Fruit fly (Drosophila melanogaster) whole organism: Measurements from ENCODE around the gene CG10211.

ENCODE experiments used
- CG8478 ChIP-seq: fragments of >200 bp; optimal IDR thresholded peaks from 2 replicates; lab custom pipeline; 2018; ENCODE audit warnings: inconsistent platforms
- Dll ChIP-seq: fragments of >200 bp; optimal IDR thresholded peaks from 2 replicates; lab custom pipeline; 2017
- EcR ChIP-seq, 2 experiments: fragments of >200 bp; optimal IDR thresholded peaks; 2 replicates each; lab custom pipeline; 2017; ENCODE audit warnings: missing biosample characterization in 2 of 2, missing genetic modification characterization in 2 of 2, missing genetic modification reagents in 2 of 2
- pan ChIP-seq: fragments of >200 bp; optimal IDR thresholded peaks from 2 replicates; lab custom pipeline; 2017
- psq ChIP-seq: fragments of >200 bp; optimal IDR thresholded peaks from 2 replicates; lab custom pipeline; 2017
- usp ChIP-seq: fragments of >200 bp; optimal IDR thresholded peaks from 2 replicates; lab custom pipeline; 2017; ENCODE audit warnings: missing biosample characterization, missing genetic modification characterization, mixed read lengths

DNA sequence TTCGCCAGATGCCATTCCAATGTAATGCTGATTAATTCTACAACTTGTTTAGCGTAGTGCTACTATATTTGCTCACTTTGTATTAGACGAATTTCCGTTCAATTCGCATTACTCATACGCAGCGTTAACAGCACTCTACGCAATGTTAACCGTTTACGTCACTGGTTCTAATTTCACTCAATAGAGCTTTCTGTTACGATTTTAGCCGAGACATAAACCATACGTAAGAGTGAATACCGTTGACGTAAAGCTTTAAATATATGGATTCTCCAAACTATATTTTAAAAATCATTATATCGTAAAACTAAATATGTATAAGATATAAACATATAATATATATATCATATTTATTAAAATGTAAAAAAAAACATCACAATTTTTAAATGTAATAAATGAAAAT, 59.0 kb downstream of the CG10211 start:
- TF ChIP-seq EcR (GFP tag; optimal IDR thresholded peaks at IDR 0.05; lab: Kevin White, UChicago), result no peak
- TF ChIP-seq pan (lab: Kevin White, UChicago), result no peak
- no peak for TF ChIP-seq psq (lab: Kevin White, UChicago)
- TF ChIP-seq usp (GFP tag; lab: Kevin White, UChicago), result no peak
- no peak for TF ChIP-seq CG8478 (lab: Kevin White, UChicago)
- TF ChIP-seq Dll (lab: Kevin White, UChicago), result no peak
